Worm (Caenorhabditis elegans): ENCODE results near the gene fbxa-77.

DNA sequence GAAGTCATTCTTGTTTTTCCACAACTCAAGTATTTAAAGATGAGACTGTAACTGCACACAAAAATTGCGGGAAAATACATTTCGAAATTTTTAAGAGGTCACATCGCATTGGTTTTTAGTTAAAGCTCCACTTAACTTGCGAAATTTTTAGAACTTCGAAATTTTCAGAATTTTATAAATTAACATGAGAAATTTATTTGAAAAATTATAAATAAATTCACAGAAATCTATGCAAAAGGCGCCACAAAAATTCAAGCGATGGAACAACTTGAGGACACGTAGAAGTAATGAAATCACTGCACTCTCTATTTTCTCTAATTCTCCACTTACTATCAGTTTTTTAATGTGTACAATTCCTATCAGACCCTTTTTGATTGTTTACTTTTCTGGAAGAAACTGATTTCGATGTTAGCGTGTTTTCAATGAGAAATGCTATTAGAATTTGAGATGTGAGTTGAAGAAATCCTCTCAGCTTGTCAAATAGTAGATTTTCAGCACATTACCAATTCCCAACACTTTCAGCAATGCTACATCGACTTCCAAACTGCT, 22.2 kb downstream of the fbxa-77 start, which contains the start of gene fbxa-31:
- TF ChIP-seq nhr-237 (tag; optimal IDR thresholded peaks at IDR 0.05) (no peak), pha-4 (GFP tag; IDR thresholded peaks at IDR 0.05) (no peak), pha-4 (tag; optimal IDR thresholded peaks at IDR 0.05) (no peak), ceh-82 (tag; optimal IDR thresholded peaks at IDR 0.05) (no peak), unc-62 (GFP tag; optimal IDR thresholded peaks at IDR 0.05 in 1 of 2) (no peak), unc-62 (tag; optimal IDR thresholded peaks at IDR 0.05) (no peak), nhr-77 (tag; optimal IDR thresholded peaks at IDR 0.05) (no peak), skn-1 (tag; optimal IDR thresholded peaks at IDR 0.05) (no peak), lir-3 (tag; optimal IDR thresholded peaks at IDR 0.05) (no peak), lin-15B (tag; optimal IDR thresholded peaks at IDR 0.05) (no peak), snpc-4 (tag; optimal IDR thresholded peaks at IDR 0.05) (no peak), sdz-12 (GFP tag; optimal IDR thresholded peaks at IDR 0.05) (no peak)

All from whole organism, L4 larva.